Fruit fly (Drosophila melanogaster): Measurements from ENCODE around the gene Spn27A.
A peak's percentile ranks its signal among the peaks of the same experiment; 100 is the strongest.

- TF ChIP-seq fru (GFP tag; optimal IDR thresholded peaks at IDR 0.05) (no peak), lola (GFP tag; optimal IDR thresholded peaks at IDR 0.05) (no peak), dl (GFP tag; optimal IDR thresholded peaks at IDR 0.05; ENCODE audit: insufficient read depth in 1 of 2, partially characterized antibody in 2 of 2) (no peak), pan (optimal IDR thresholded peaks at IDR 0.05) (no peak), woc (GFP tag; optimal IDR thresholded peaks at IDR 0.05) (no peak), Abd-B (GFP tag; optimal IDR thresholded peaks at IDR 0.05) (no peak), Dif (GFP tag; optimal IDR thresholded peaks at IDR 0.05; ENCODE audit: partially characterized antibody) (no peak), Vsx2 (GFP tag; optimal IDR thresholded peaks at IDR 0.05; ENCODE audit: partially characterized antibody) (peak; percentile 64)
Observed at dm6 chr2L:6657969-6658748, 15.0 kb downstream of the Spn27A start, which contains the start of the genes CG31636 and Ube4A.
